Worm (Caenorhabditis elegans): ENCODE data around the gene F44E5.17.
A peak's percentile ranks its signal among the peaks of the same experiment; 100 is the strongest.

F44E5.17 gene

ce11 chrII:11729757-11730535 is 18.4 kb downstream of the F44E5.17 start:
- TF ChIP-seq ceh-63 (GFP tag; optimal IDR thresholded peaks at IDR 0.05) (no peak), jun-1 (tag; optimal IDR thresholded peaks at IDR 0.05) (no peak), swsn-7 (tag; optimal IDR thresholded peaks at IDR 0.05) (no peak)

ce11 chrII:11728545-11729105 is 19.8 kb downstream of the F44E5.17 start, which contains the start of gene alh-8:
TSS of gene alh-8 (plus strand) at chrII:11729055.
- TF ChIP-seq snpc-4 (tag; optimal IDR thresholded peaks at IDR 0.05) (peak; percentile 32), lin-13 (GFP tag; optimal IDR thresholded peaks at IDR 0.05) (no peak), tlp-1 (tag; optimal IDR thresholded peaks at IDR 0.05) (no peak), mdl-1 (tag; optimal IDR thresholded peaks at IDR 0.05) (peak in 1 of 2 experiments; percentile 94), skn-1 (tag; optimal IDR thresholded peaks at IDR 0.05) (peak; percentile 29), nhr-71 (tag; optimal IDR thresholded peaks at IDR 0.05) (peak; percentile 86), egl-27 (tag; optimal IDR thresholded peaks at IDR 0.05) (no peak), snu-23 (GFP tag; optimal IDR thresholded peaks at IDR 0.05) (peak; percentile 86), sox-4 (tag; optimal IDR thresholded peaks at IDR 0.05) (no peak), C04F5.9 (tag; optimal IDR thresholded peaks at IDR 0.05) (no peak), lir-3 (tag; optimal IDR thresholded peaks at IDR 0.05; ENCODE audit: poor library complexity) (peak; percentile 16), sup-37 (GFP tag; optimal IDR thresholded peaks at IDR 0.05) (no peak), nhr-76 (tag; optimal IDR thresholded peaks at IDR 0.05) (no peak), rnt-1 (tag; optimal IDR thresholded peaks at IDR 0.05) (peak; percentile 78), efl-3 (GFP tag; optimal IDR thresholded peaks at IDR 0.05) (no peak), zag-1 (tag; optimal IDR thresholded peaks at IDR 0.05) (no peak), F16B12.6 (tag; optimal IDR thresholded peaks at IDR 0.05) (no peak), lin-35 (GFP tag; optimal IDR thresholded peaks at IDR 0.05) (peak; percentile 38 to 68), Y116A8C.19 (tag; optimal IDR thresholded peaks at IDR 0.05; ENCODE audit: borderline replicate concordance) (no peak), nhr-84 (tag; optimal IDR thresholded peaks at IDR 0.05) (no peak), aly-2 (tag; optimal IDR thresholded peaks at IDR 0.05) (no peak), swsn-7 (tag; optimal IDR thresholded peaks at IDR 0.05) (peak; percentile 28), ces-1 (GFP tag; optimal IDR thresholded peaks at IDR 0.05) (no peak), mef-2 (tag; optimal IDR thresholded peaks at IDR 0.05) (no peak), ceh-82 (tag; optimal IDR thresholded peaks at IDR 0.05) (no peak), aha-1 (tag; optimal IDR thresholded peaks at IDR 0.05) (no peak), hpl-2 (GFP tag; optimal IDR thresholded peaks at IDR 0.05) (no peak), blmp-1 (tag; optimal IDR thresholded peaks at IDR 0.05) (peak; percentile 21), ztf-4 (tag; optimal IDR thresholded peaks at IDR 0.05) (peak; percentile 45), nhr-28 (tag; optimal IDR thresholded peaks at IDR 0.05) (no peak), nhr-19 (GFP tag; conservative IDR thresholded peaks at IDR 0.05) (peak; percentile 70), mep-1 (tag; optimal IDR thresholded peaks at IDR 0.05) (peak; percentile 13), ceh-8 (GFP tag; optimal IDR thresholded peaks at IDR 0.05) (no peak), nhr-77 (tag; optimal IDR thresholded peaks at IDR 0.05) (no peak), xbp-1 (tag; optimal IDR thresholded peaks at IDR 0.05) (peak; percentile 29), unc-86 (tag; optimal IDR thresholded peaks at IDR 0.05) (no peak), mab-9 (GFP tag; IDR thresholded peaks at IDR 0.05) (no peak), nhr-47 (tag; optimal IDR thresholded peaks at IDR 0.05) (peak; percentile 24), nhr-11 (tag; optimal IDR thresholded peaks at IDR 0.05) (no peak), tbx-2 (tag; optimal IDR thresholded peaks at IDR 0.05) (peak; percentile 47), ztf-11 (tag; optimal IDR thresholded peaks at IDR 0.05) (no peak), nhr-90 (tag; optimal IDR thresholded peaks at IDR 0.05; ENCODE audit: poor library complexity) (peak; percentile 46), unc-62 (GFP tag; optimal IDR thresholded peaks at IDR 0.05) (no peak), lin-14 (GFP tag; optimal IDR thresholded peaks at IDR 0.05) (peak; percentile 86), pax-3 (tag; optimal IDR thresholded peaks at IDR 0.05) (no peak), fkh-8 (tag; optimal IDR thresholded peaks at IDR 0.05) (no peak), C16A3.4 (tag; optimal IDR thresholded peaks at IDR 0.05) (peak; percentile 46), lsy-2 (tag; optimal IDR thresholded peaks at IDR 0.05) (peak; percentile 45 to 72)

Data from whole organism, L1 larva.